Fruit fly (Drosophila melanogaster): ENCODE measurements around the gene MSAmiP.

dm6 chr3R:16864983-16865382 lies 31.1 kb downstream of the MSAmiP start:
- TF ChIP-seq gl (tag; optimal IDR thresholded peaks at IDR 0.05) (no peak), Pif1B (GFP tag; optimal IDR thresholded peaks at IDR 0.05) (no peak), CG32121 (GFP tag; IDR thresholded peaks at IDR 0.05) (no peak), CG8301 (tag; optimal IDR thresholded peaks at IDR 0.05) (no peak), EcR (GFP tag; optimal IDR thresholded peaks at IDR 0.05) (no peak), CG15710 (tag; optimal IDR thresholded peaks at IDR 0.05) (no peak), CG8159 (tag; optimal IDR thresholded peaks at IDR 0.05) (no peak), CG10348 (GFP tag; IDR thresholded peaks at IDR 0.05) (no peak), CG14655 (GFP tag; optimal IDR thresholded peaks at IDR 0.05) (no peak), Ets98B (GFP tag; IDR thresholded peaks at IDR 0.05) (no peak), Snoo (tag; optimal IDR thresholded peaks at IDR 0.05) (no peak), CG17806 (tag; optimal IDR thresholded peaks at IDR 0.05) (no peak), CG4496 (GFP tag; IDR thresholded peaks at IDR 0.05) (no peak)
